Fruit fly (Drosophila melanogaster): ENCODE measurements around the gene CG12643.

Gene CG12643

dm6 chrX:10265213-10266017 lies at the start of gene CG12643:
Gene CG12643 (minus strand): TSS chrX:10265263.
- TF ChIP-seq Myc (optimal IDR thresholded peaks at IDR 0.05) (no peak), insv (optimal IDR thresholded peaks at IDR 0.05) (no peak), Sin3A (optimal IDR thresholded peaks at IDR 0.05) (no peak), ttk (optimal IDR thresholded peaks at IDR 0.05) (no peak), h (optimal IDR thresholded peaks at IDR 0.05) (no peak), psq (optimal IDR thresholded peaks at IDR 0.05) (no peak)

dm6 chrX:10308996-10309395 lies 43.9 kb upstream of the CG12643 start:
- no peak for TF ChIP-seq ttk (optimal IDR thresholded peaks at IDR 0.05)
- TF ChIP-seq Myc (optimal IDR thresholded peaks at IDR 0.05), result no peak
- TF ChIP-seq psq (optimal IDR thresholded peaks at IDR 0.05), result no peak
- TF ChIP-seq Sin3A (optimal IDR thresholded peaks at IDR 0.05), result no peak
- TF ChIP-seq h (optimal IDR thresholded peaks at IDR 0.05), result no peak
- TF ChIP-seq insv (optimal IDR thresholded peaks at IDR 0.05), result no peak

- TF ChIP-seq ttk (optimal IDR thresholded peaks at IDR 0.05) (no peak), Sin3A (optimal IDR thresholded peaks at IDR 0.05) (no peak)
Observed at dm6 chrX:10307955-10308354, 42.9 kb upstream of the CG12643 start.

dm6 chrX:10300140-10300539 lies 35.1 kb upstream of the CG12643 start:
- TF ChIP-seq h (optimal IDR thresholded peaks at IDR 0.05), result no peak
- TF ChIP-seq ttk (optimal IDR thresholded peaks at IDR 0.05), result no peak
- TF ChIP-seq Sin3A (optimal IDR thresholded peaks at IDR 0.05), result no peak
- TF ChIP-seq Myc (optimal IDR thresholded peaks at IDR 0.05), result no peak
- no peak for TF ChIP-seq insv (optimal IDR thresholded peaks at IDR 0.05)
- no peak for TF ChIP-seq psq (optimal IDR thresholded peaks at IDR 0.05)

dm6 chrX:10290761-10291041 lies 25.6 kb upstream of the CG12643 start:
- TF ChIP-seq Myc (optimal IDR thresholded peaks at IDR 0.05), result no peak
- no peak for TF ChIP-seq ttk (optimal IDR thresholded peaks at IDR 0.05)
- no peak for TF ChIP-seq h (optimal IDR thresholded peaks at IDR 0.05)
- no peak for TF ChIP-seq insv (optimal IDR thresholded peaks at IDR 0.05)
- no peak for TF ChIP-seq Sin3A (optimal IDR thresholded peaks at IDR 0.05)
- no peak for TF ChIP-seq psq (optimal IDR thresholded peaks at IDR 0.05)

- TF ChIP-seq Myc (optimal IDR thresholded peaks at IDR 0.05), result no peak
- TF ChIP-seq psq (optimal IDR thresholded peaks at IDR 0.05), result no peak
- no peak for TF ChIP-seq insv (optimal IDR thresholded peaks at IDR 0.05)
- no peak for TF ChIP-seq Sin3A (optimal IDR thresholded peaks at IDR 0.05)
- no peak for TF ChIP-seq ttk (optimal IDR thresholded peaks at IDR 0.05)
- no peak for TF ChIP-seq h (optimal IDR thresholded peaks at IDR 0.05)
Observed at dm6 chrX:10289935-10290760, 25.1 kb upstream of the CG12643 start.

dm6 chrX:10266018-10266384 lies 938 bp upstream of the CG12643 start:
- TF ChIP-seq Sin3A (optimal IDR thresholded peaks at IDR 0.05) (no peak), Myc (optimal IDR thresholded peaks at IDR 0.05) (no peak), h (optimal IDR thresholded peaks at IDR 0.05) (no peak), psq (optimal IDR thresholded peaks at IDR 0.05) (no peak), insv (optimal IDR thresholded peaks at IDR 0.05) (no peak), ttk (optimal IDR thresholded peaks at IDR 0.05) (no peak)

dm6 chrX:10263957-10264248 lies 1.2 kb downstream of the CG12643 start:
- TF ChIP-seq Sin3A (optimal IDR thresholded peaks at IDR 0.05) (no peak), insv (optimal IDR thresholded peaks at IDR 0.05) (no peak), psq (optimal IDR thresholded peaks at IDR 0.05) (no peak), Myc (optimal IDR thresholded peaks at IDR 0.05) (no peak), h (optimal IDR thresholded peaks at IDR 0.05) (no peak), ttk (optimal IDR thresholded peaks at IDR 0.05) (no peak)

dm6 chrX:10263165-10263956 lies 1.7 kb downstream of the CG12643 start, which contains the start of gene Hk:
Gene Hk (minus strand): TSS chrX:10263485.
- no peak for TF ChIP-seq ttk (optimal IDR thresholded peaks at IDR 0.05)
- no peak for TF ChIP-seq Myc (optimal IDR thresholded peaks at IDR 0.05)
- TF ChIP-seq Sin3A (optimal IDR thresholded peaks at IDR 0.05), result no peak
- no peak for TF ChIP-seq insv (optimal IDR thresholded peaks at IDR 0.05)
- no peak for TF ChIP-seq h (optimal IDR thresholded peaks at IDR 0.05)
- TF ChIP-seq psq (optimal IDR thresholded peaks at IDR 0.05), result no peak

dm6 chrX:10261172-10261571 lies 3.9 kb downstream of the CG12643 start:
- no peak for TF ChIP-seq insv (optimal IDR thresholded peaks at IDR 0.05)
- no peak for TF ChIP-seq psq (optimal IDR thresholded peaks at IDR 0.05)
- TF ChIP-seq h (optimal IDR thresholded peaks at IDR 0.05), result no peak
- TF ChIP-seq Myc (optimal IDR thresholded peaks at IDR 0.05), result no peak
- no peak for TF ChIP-seq ttk (optimal IDR thresholded peaks at IDR 0.05)
- TF ChIP-seq Sin3A (optimal IDR thresholded peaks at IDR 0.05), result no peak

- TF ChIP-seq Myc (optimal IDR thresholded peaks at IDR 0.05) (no peak), psq (optimal IDR thresholded peaks at IDR 0.05) (no peak), Sin3A (optimal IDR thresholded peaks at IDR 0.05) (no peak), h (optimal IDR thresholded peaks at IDR 0.05) (no peak), ttk (optimal IDR thresholded peaks at IDR 0.05) (no peak), insv (optimal IDR thresholded peaks at IDR 0.05) (no peak)
Observed at dm6 chrX:10259524-10259923, 5.5 kb downstream of the CG12643 start.

dm6 chrX:10256228-10256627 lies 8.8 kb downstream of the CG12643 start:
- TF ChIP-seq Sin3A (optimal IDR thresholded peaks at IDR 0.05) (no peak), h (optimal IDR thresholded peaks at IDR 0.05) (no peak), Myc (optimal IDR thresholded peaks at IDR 0.05) (no peak), ttk (optimal IDR thresholded peaks at IDR 0.05) (no peak), psq (optimal IDR thresholded peaks at IDR 0.05) (no peak), insv (optimal IDR thresholded peaks at IDR 0.05) (no peak)
